Fruit fly (Drosophila melanogaster): ENCODE data around the gene CG7460.

- TF ChIP-seq EcR (GFP tag; optimal IDR thresholded peaks at IDR 0.05) (no peak), CG8301 (tag; optimal IDR thresholded peaks at IDR 0.05) (no peak), D1 (tag; optimal IDR thresholded peaks at IDR 0.05) (no peak), fd96Ca (GFP tag; IDR thresholded peaks at IDR 0.05) (no peak), CG4496 (GFP tag; IDR thresholded peaks at IDR 0.05) (no peak), Snoo (tag; optimal IDR thresholded peaks at IDR 0.05) (no peak), CG10348 (GFP tag; IDR thresholded peaks at IDR 0.05) (no peak), Pif1A (GFP tag; optimal IDR thresholded peaks at IDR 0.05) (no peak), CG12605 (GFP tag; IDR thresholded peaks at IDR 0.05) (no peak), Ets98B (GFP tag; IDR thresholded peaks at IDR 0.05) (no peak), CG17806 (tag; optimal IDR thresholded peaks at IDR 0.05) (no peak)
Measured at dm6 chr3L:17759072-17759747, 18.9 kb downstream of the CG7460 start, which contains the start of gene CG32181.
